Worm (Caenorhabditis elegans): ENCODE data around the gene H04D03.2.

The H04D03.2 gene

ce11 chrIII:10398919-10399318, 43.3 kb downstream of the H04D03.2 start (continued):
- TF ChIP-seq isw-1 (GFP tag; IDR thresholded peaks at IDR 0.05) (no peak), pqm-1 (tag; optimal IDR thresholded peaks at IDR 0.05) (no peak), efl-3 (GFP tag; optimal IDR thresholded peaks at IDR 0.05) (no peak), snpc-4 (tag; optimal IDR thresholded peaks at IDR 0.05) (no peak), sptf-1 (tag; optimal IDR thresholded peaks at IDR 0.05) (no peak), hpl-2 (GFP tag; optimal IDR thresholded peaks at IDR 0.05) (no peak), nhr-19 (GFP tag; conservative IDR thresholded peaks at IDR 0.05) (no peak), lin-15B (tag; optimal IDR thresholded peaks at IDR 0.05) (no peak), nhr-90 (tag; optimal IDR thresholded peaks at IDR 0.05; ENCODE audit: poor library complexity) (no peak), egl-13 (tag; optimal IDR thresholded peaks at IDR 0.05) (no peak), ceh-82 (tag; optimal IDR thresholded peaks at IDR 0.05) (peak in 2 of 3 experiments; percentile 15 to 64), ceh-88 (GFP tag; IDR thresholded peaks at IDR 0.05) (no peak), hlh-4 (tag; optimal IDR thresholded peaks at IDR 0.05) (no peak), fkh-8 (tag; optimal IDR thresholded peaks at IDR 0.05) (peak; percentile 18), Y116A8C.19 (tag; optimal IDR thresholded peaks at IDR 0.05; ENCODE audit: borderline replicate concordance) (no peak), nhr-28 (tag; optimal IDR thresholded peaks at IDR 0.05) (no peak), elt-2 (tag; optimal IDR thresholded peaks at IDR 0.05) (no peak), aha-1 (tag; optimal IDR thresholded peaks at IDR 0.05) (no peak), nhr-77 (tag; optimal IDR thresholded peaks at IDR 0.05) (no peak), aly-2 (tag; optimal IDR thresholded peaks at IDR 0.05) (no peak), lin-13 (GFP tag; optimal IDR thresholded peaks at IDR 0.05) (no peak), ceh-8 (GFP tag; optimal IDR thresholded peaks at IDR 0.05) (no peak), ztf-11 (tag; optimal IDR thresholded peaks at IDR 0.05) (no peak), nhr-47 (tag; optimal IDR thresholded peaks at IDR 0.05) (peak; percentile 33), fos-1 (tag; optimal IDR thresholded peaks at IDR 0.05) (no peak), ets-5 (GFP tag; IDR thresholded peaks at IDR 0.05) (no peak), unc-130 (tag; optimal IDR thresholded peaks at IDR 0.05) (no peak), snu-23 (GFP tag; optimal IDR thresholded peaks at IDR 0.05) (peak; percentile 24), tbx-2 (tag; optimal IDR thresholded peaks at IDR 0.05) (no peak), ztf-4 (tag; optimal IDR thresholded peaks at IDR 0.05) (no peak), efl-1 (optimal IDR thresholded peaks at IDR 0.05) (peak; percentile 15 to 35), efl-1 (GFP tag; optimal IDR thresholded peaks at IDR 0.05 in 1 of 2) (no peak), grh-1 (GFP tag; IDR thresholded peaks at IDR 0.05) (no peak), ces-1 (GFP tag; optimal IDR thresholded peaks at IDR 0.05) (no peak), alr-1 (tag; optimal IDR thresholded peaks at IDR 0.05; ENCODE audit: borderline replicate concordance) (no peak)

DNA sequence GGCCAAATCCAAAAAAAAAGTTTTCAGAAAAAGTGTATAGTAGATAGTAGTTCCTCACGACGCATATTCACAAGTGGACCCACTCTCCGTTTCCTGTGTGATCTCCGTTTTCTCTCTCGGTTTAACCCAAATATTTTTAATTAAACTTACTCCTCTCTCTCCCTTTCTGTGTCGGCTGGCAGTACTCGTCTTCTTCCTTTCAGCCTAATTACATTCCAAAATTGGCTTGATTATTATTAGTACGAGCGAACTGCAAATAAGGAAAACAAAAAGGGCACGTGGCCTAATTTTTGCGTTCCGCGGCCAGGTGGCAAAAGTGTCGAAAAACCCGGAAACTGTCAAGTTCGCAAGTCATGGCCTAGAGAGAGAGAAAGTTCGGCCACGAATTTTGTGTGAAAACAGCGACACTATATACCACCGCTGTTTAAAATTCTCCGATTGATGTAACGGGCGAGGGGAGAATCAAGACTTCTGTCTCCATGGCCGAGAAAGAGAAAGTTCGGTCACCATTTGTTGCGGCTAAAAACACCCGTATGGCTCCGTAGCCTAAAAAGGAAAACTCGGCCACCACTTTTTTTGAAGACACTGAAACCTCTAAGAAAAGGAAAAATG, 45.2 kb downstream of the H04D03.2 start:
- no peak for TF ChIP-seq pqm-1 (tag; optimal IDR thresholded peaks at IDR 0.05)
- peak; percentile 52 for TF ChIP-seq lin-14 (GFP tag; optimal IDR thresholded peaks at IDR 0.05)
- no peak for TF ChIP-seq elt-2 (tag; optimal IDR thresholded peaks at IDR 0.05)
- TF ChIP-seq egl-27 (tag; optimal IDR thresholded peaks at IDR 0.05) = no peak

ce11 chrIII:10395990-10396389, 46.2 kb downstream of the H04D03.2 start, which contains the start of gene M03C11.1:
Gene M03C11.1, minus strand, starts transcription at chrIII:10396090.
- no peak for TF ChIP-seq ceh-63 (GFP tag; optimal IDR thresholded peaks at IDR 0.05)
- TF ChIP-seq unc-62 (GFP tag; optimal IDR thresholded peaks at IDR 0.05) = no peak
- no peak for TF ChIP-seq nhr-28 (tag; optimal IDR thresholded peaks at IDR 0.05)
- TF ChIP-seq lir-3 (tag; optimal IDR thresholded peaks at IDR 0.05; ENCODE audit: poor library complexity) = no peak
- peak in 1 of 2 experiments; percentile 12 for TF ChIP-seq lsy-2 (tag; optimal IDR thresholded peaks at IDR 0.05)

All from whole organism, L1 larva.